Fruit fly (Drosophila melanogaster): Measurements from ENCODE around the gene CG34393.

dm6 chr2L:3130417-3130816 lies 69.9 kb downstream of the CG34393 start:
- TF ChIP-seq GATAd (GFP tag; optimal IDR thresholded peaks at IDR 0.05): no peak
- TF ChIP-seq Myc (optimal IDR thresholded peaks at IDR 0.05): no peak

Data from whole organism, wandering third instar larva.